Worm (Caenorhabditis elegans) whole organism, dauer: ENCODE measurements around the gene C44C10.5.
"Not testable (repeated sequence)": the region's sequence is repeated elsewhere in the genome, so short reads cannot be mapped to it uniquely, and the experiment has no call there.

Experiments used
- unc-62 ChIP-seq: sonication (generic microtip); optimal IDR thresholded peaks from 2 replicates; lab custom pipeline; 2017; ENCODE audit warnings: missing biosample characterization, missing genetic modification reagents, missing genetic modification characterization

Gene C44C10.5

DNA sequence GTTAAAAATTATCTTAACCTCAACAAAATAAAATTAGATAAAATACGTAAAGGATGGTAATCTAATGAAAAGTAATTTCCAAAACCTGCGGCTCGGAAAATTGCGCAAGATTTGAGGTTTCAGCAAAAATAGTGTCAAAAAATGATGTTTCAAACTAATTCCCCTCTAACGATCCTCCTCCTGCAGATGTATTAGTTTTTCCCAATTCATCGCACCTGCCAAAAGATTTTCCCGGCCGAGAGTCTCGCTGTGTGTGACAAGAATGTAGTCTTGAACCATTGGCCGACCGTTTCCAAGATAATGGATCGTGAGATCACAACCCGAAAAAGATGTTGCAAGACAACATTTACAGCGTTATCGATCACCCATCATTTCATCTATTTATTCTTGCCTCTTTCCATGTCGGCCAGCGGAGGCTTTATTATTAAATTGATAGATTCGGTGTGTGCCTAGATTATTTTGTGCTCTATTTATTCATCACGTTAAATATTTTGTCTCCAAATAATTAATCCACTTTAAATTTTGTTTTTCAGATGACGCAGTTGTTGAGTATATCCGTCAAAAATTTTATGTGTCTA is at the start of gene C44C10.5, which contains the start of gene C44C10.10:
Gene C44C10.5 (plus strand): TSS at position 528 of the 578 bp plus-strand sequence.
Gene C44C10.10 (plus strand): TSS at position 301 of the 578 bp plus-strand sequence.
- no peak for TF ChIP-seq unc-62 (GFP tag; lab: Kevin White, UChicago)

DNA sequence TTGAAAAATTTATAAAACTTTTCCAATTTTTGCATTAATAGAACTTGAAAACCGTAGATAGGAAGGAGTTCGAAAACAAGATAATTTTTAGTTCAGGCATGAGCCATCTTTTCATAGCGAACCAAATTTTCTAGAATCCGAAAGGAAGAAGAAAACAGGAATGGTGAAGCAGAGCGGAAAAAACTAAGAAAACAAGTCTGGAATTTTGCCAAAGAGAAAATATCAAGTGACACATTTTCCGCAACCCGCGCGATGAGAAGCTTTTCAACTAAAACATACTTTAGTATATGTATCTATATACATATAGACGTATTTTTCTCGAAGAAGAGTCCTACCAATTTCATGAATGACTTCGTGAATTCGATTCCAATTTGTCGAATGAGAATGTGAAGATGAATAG is 48.8 kb upstream of the C44C10.5 start:
- no peak for TF ChIP-seq unc-62 (GFP tag; lab: Kevin White, UChicago)

DNA sequence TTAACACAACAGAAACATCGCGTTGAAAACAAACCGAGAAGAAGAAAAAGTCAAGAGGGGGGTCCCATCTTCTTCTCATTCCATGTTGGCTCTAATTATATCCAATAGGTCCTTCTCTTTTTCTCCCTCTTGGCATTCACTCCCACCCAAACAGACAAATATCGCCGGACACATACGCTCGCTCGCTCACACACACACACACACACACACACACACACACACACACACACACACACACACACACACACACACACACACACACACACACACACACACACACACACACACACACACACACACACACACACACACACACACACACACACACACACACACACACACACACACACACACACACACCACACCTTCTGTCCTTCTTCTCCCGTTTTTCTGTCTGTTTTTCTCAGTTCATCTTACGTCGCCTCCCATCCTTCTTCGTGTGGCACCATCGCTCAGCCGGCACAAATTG is 46.5 kb upstream of the C44C10.5 start, which contains the start of gene sto-4:
Gene sto-4 (plus strand): TSS at position 360 of the 469 bp plus-strand sequence.
- TF ChIP-seq unc-62 (GFP tag; lab: Kevin White, UChicago): not testable (repeated sequence)

- no peak for TF ChIP-seq unc-62 (GFP tag; lab: Kevin White, UChicago)
Measured at ce11 chrX:11645517-11645916, 44.8 kb upstream of the C44C10.5 start.

ce11 chrX:11647165-11647564 is 43.2 kb upstream of the C44C10.5 start, which contains the start of gene T04F8.8:
Gene T04F8.8, plus strand, starts transcription at chrX:11647465.
- TF ChIP-seq unc-62 (GFP tag; lab: Kevin White, UChicago): no peak

DNA sequence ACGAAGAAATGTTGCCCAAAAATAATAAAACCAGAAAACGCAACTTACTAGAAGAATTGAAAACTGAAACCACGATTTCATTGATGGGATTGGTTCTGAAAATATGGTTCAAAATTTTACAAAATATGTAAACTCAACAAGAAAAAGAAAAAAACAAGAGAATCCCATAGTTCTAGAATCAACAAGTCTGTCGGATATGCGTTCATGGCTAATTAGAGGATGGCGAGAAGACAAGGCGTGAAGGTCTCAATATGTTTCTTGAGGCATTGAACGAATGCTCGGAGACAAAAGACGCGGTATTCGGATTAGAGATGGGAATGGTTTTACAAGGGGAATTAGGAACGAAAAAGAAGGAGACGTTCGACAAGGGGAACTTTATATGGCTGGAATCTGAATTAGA is 39.6 kb upstream of the C44C10.5 start, which contains the start of gene cutl-11:
Gene cutl-11 (minus strand): TSS at position 101 of the 400 bp plus-strand sequence.
- no peak for TF ChIP-seq unc-62 (GFP tag; lab: Kevin White, UChicago)

DNA sequence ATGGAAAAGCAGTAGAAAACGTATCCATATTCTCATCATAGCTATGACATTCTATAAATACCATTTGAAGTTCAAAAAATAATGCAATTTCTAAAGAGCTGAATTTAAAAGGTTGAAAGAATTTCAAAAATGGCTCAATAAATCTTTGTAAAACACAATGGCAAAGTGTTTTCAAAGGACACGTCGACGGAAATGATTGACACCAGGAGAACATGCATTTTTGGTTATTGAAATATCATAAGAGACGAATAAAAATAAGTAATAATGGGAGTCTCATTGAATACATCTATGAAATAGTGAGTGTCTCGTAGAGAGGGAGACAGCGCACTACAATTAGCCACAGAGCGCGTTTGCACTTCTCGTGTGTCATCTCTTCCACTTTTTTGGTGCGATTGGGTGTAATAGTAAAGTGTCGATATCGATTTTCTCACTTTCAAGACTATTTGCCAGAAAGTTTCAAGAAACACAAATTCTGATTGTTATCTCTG is 33.8 kb upstream of the C44C10.5 start, which contains the start of gene T04F8.2:
Gene T04F8.2 (minus strand): TSS at position 51 of the 488 bp plus-strand sequence.
- no peak for TF ChIP-seq unc-62 (GFP tag; lab: Kevin White, UChicago)

DNA sequence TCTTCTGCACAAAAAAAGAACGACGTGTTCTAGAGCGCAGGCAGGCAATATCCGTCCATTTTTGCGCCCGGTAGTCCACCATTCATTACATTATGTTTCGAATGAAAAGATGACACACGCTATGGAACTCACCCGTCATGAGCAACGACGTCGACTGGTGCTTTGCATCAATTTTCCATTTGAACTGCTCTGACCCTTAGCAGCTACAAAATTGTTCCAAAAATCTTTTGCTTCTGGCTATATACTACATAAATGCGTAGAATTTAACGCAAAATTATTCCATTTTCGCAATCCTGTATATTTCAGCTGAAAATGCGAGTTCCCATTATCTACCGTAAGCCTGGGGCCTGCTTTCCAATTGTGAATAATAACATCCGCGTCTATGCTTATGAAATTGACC is 32.0 kb upstream of the C44C10.5 start, which contains the start of gene T04F8.3:
Gene T04F8.3 (plus strand): TSS at position 301 of the 400 bp plus-strand sequence.
- TF ChIP-seq unc-62 (GFP tag; lab: Kevin White, UChicago): no peak

- no peak for TF ChIP-seq unc-62 (GFP tag; lab: Kevin White, UChicago)
Measured at ce11 chrX:11661625-11662024, 28.7 kb upstream of the C44C10.5 start, which contains the start of gene sfxn-1.5. Gene sfxn-1.5, minus strand, starts transcription at chrX:11661660.

- TF ChIP-seq unc-62 (GFP tag; lab: Kevin White, UChicago): no peak
Measured at ce11 chrX:11662069-11662468, 28.3 kb upstream of the C44C10.5 start.

DNA sequence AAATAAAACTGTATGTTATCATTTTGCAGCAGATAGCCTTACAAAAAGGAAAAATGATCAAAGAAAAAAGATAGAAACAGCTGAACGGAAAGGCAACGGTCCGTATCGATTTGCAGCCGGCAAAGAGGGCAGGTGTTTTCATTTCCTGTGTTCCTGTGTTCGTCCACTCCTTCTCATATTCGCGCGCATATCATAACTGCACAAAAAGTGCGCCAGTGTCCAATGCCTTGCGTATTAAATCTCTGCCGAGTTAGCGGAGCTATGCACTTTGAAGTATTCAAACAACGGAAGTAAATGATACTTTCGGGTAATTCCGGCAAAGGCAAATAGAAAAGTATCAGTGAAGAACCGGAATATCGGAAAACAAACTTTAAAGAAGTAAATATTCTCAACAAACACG is 27.8 kb upstream of the C44C10.5 start:
- TF ChIP-seq unc-62 (GFP tag; lab: Kevin White, UChicago): no peak

DNA sequence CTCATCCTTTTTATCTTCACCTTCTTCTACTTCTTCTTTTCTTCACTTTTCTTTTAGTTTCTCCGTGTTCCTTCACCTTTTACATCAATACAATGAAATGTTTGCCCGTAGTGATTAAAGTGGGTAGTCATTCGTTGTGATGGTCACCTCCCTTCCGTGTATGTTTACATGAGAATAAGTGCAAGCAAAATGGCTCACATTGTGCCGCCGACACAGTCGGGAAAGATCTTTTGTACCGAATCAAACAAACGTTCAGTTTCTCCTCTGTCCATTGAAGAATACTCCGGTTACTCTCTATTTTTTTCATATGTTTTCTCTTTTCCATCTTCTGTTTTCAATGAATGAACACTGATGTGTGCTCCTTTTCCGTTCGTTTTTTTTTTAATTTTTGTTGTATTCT is 26.2 kb upstream of the C44C10.5 start:
- TF ChIP-seq unc-62 (GFP tag; lab: Kevin White, UChicago): no peak

DNA sequence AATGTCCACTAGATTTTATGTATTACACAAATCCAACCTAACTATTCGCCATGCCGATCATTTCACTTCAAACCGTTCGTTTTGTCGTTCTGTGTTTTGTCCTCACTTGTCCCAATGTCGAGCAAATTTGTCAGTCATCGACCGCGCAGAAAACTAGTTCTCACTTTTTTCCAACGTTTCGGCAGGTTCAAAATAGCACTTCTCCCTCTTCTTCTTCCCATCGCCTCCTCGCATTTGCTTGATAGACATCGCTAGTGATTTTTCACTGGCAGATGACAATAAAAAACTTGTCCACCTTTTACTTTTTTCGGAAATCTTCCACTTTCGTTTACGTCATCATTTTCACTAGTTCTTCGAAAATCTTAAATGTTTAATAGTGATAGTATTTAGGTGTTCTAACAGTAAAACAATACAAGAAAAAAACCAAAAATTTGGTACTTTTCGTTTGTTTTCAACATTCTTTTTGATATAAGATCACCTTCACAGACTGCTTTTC is 24.8 kb upstream of the C44C10.5 start:
- TF ChIP-seq unc-62 (GFP tag; lab: Kevin White, UChicago): no peak

- no peak for TF ChIP-seq unc-62 (GFP tag; lab: Kevin White, UChicago)
Measured at ce11 chrX:11666545-11667177, 23.7 kb upstream of the C44C10.5 start, which contains the start of gene noca-2. Gene noca-2, plus strand, starts transcription at chrX:11667127.

DNA sequence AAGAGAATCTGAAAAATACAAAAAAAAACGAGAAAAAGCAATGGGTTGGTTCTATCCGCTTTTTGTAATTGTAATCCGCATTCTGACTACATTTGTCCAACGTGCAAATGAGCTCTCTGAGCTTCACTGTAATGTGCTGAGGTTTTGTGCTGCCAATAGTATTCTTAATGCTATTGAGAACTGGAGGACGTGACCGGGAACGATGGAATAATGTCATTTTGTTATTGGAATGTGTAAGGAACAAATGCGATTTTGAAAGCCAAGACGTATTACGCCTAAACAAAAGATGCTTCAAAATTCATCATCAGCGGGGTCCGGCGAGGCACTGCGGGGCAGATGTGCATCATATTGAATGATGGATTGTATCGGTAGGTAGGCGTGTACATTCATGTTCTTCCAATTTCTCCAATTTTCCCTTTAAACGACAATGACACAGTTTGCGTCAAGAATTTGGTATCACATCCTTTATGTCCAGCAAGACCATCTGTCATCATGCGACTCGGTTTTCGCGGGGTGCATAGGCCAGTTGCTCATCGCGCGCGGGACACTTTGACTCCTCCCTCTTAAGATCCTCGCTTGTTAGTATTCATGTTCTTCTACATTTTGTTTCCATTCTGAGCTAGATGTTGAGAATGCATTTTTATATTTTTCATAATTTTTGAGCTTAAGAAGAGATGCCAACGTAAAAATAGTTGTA is 17.1 kb upstream of the C44C10.5 start:
- TF ChIP-seq unc-62 (GFP tag; lab: Kevin White, UChicago): no peak
